Worm (Caenorhabditis elegans): ENCODE results near the gene R12B2.8.

DNA sequence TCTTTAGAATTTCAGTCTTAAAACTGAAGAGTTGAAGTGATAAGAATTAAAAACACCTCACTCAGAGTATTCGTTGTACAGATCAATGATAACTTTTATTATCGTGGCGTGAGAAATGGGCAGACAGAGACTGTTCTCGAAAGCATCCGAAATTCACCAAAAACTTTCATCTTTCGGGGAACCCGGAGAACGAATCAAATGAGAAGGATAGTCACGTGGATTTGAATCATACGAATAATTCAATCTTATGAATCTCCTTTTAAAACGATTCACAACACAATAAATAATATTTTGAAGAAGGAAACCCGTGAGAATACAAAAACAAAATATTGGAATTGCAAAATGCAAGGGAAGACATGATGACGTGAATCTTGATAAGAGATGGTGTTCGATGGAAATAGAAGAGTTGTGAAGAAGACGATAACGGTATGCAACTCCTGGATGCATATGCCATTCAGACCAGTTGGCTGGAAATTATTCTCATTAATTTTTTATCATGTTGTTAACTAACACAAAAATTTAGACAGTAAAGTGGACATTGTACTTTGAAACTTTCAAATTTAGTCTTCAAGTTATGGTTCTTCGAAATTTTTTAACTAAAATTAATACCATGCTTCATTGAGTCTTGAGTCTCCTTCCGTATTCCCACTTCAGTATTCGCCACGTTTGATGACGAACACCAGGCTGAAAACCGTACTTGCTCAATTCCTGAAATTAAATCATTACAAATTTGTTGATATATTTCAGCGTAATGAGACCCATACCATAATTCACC, 53.3 kb downstream of the R12B2.8 start:
- TF ChIP-seq klf-2 (GFP tag; conservative IDR thresholded peaks at IDR 0.05) (no peak), ztf-29 (GFP tag; IDR thresholded peaks at IDR 0.05) (no peak), T22C8.4 (GFP tag; IDR thresholded peaks at IDR 0.05) (no peak), tab-1 (GFP tag; IDR thresholded peaks at IDR 0.05) (no peak)
